Fruit fly (Drosophila melanogaster): ENCODE results near the gene ttm2.

dm6 chr3L:247482-248225 is 27.3 kb upstream of the ttm2 start, which contains the start of gene mthl14:
- TF ChIP-seq Gug (GFP tag; IDR thresholded peaks at IDR 0.05) (no peak), CG11294 (GFP tag; IDR thresholded peaks at IDR 0.05) (no peak), CG3919 (GFP tag; optimal IDR thresholded peaks at IDR 0.05) (no peak), Blimp-1 (GFP tag; optimal IDR thresholded peaks at IDR 0.05) (no peak), achi (GFP tag; optimal IDR thresholded peaks at IDR 0.05) (no peak), Ets96B (tag; optimal IDR thresholded peaks at IDR 0.05) (no peak), cyc (GFP tag; optimal IDR thresholded peaks at IDR 0.05) (no peak), CG6163 (GFP tag; IDR thresholded peaks at IDR 0.05) (no peak), CG10669 (GFP tag; optimal IDR thresholded peaks at IDR 0.05) (no peak), OdsH (GFP tag; optimal IDR thresholded peaks at IDR 0.05) (no peak), net (GFP tag; optimal IDR thresholded peaks at IDR 0.05) (no peak)

Measured in whole organism, prepupa.